Worm (Caenorhabditis elegans): ENCODE results near the gene sul-3.

Gene sul-3

ce11 chrX:7782389-7782788, 51.6 kb downstream of the sul-3 start, which contains the start of gene ZK154.4 (continued):
- TF ChIP-seq elt-2 (tag; optimal IDR thresholded peaks at IDR 0.05) (peak; percentile 8), ets-5 (GFP tag; IDR thresholded peaks at IDR 0.05) (no peak), lsy-2 (tag; optimal IDR thresholded peaks at IDR 0.05) (peak; percentile 42 to 73), sptf-1 (tag; optimal IDR thresholded peaks at IDR 0.05) (no peak), dpl-1 (GFP tag; optimal IDR thresholded peaks at IDR 0.05) (peak in 2 of 3 experiments; percentile 37 to 43), ceh-88 (GFP tag; IDR thresholded peaks at IDR 0.05) (no peak), mdl-1 (tag; optimal IDR thresholded peaks at IDR 0.05) (peak in 1 of 2 experiments; percentile 56), rnt-1 (tag; optimal IDR thresholded peaks at IDR 0.05) (peak; percentile 69)

ce11 chrX:7781827-7782226, 52.2 kb downstream of the sul-3 start:
- TF ChIP-seq ceh-82 (tag; optimal IDR thresholded peaks at IDR 0.05): no peak
- no peak for TF ChIP-seq C16A3.4 (tag; optimal IDR thresholded peaks at IDR 0.05)
- TF ChIP-seq unc-30 (tag; optimal IDR thresholded peaks at IDR 0.05): no peak
- no peak for TF ChIP-seq swsn-7 (tag; optimal IDR thresholded peaks at IDR 0.05)
- no peak for TF ChIP-seq pag-3 (tag; optimal IDR thresholded peaks at IDR 0.05; ENCODE audit: borderline replicate concordance, insufficient read depth)
- no peak for TF ChIP-seq ceh-8 (GFP tag; optimal IDR thresholded peaks at IDR 0.05)
- no peak for TF ChIP-seq ceh-88 (GFP tag; IDR thresholded peaks at IDR 0.05)
- no peak for TF ChIP-seq pqm-1 (tag; optimal IDR thresholded peaks at IDR 0.05)
- no peak for TF ChIP-seq isw-1 (GFP tag; IDR thresholded peaks at IDR 0.05)
- no peak for TF ChIP-seq mef-2 (tag; optimal IDR thresholded peaks at IDR 0.05)
- no peak for TF ChIP-seq zip-4 (GFP tag; optimal IDR thresholded peaks at IDR 0.05)
- TF ChIP-seq ceh-63 (GFP tag; optimal IDR thresholded peaks at IDR 0.05): no peak
- TF ChIP-seq nhr-12 (tag; optimal IDR thresholded peaks at IDR 0.05): no peak
- TF ChIP-seq ceh-90 (tag; optimal IDR thresholded peaks at IDR 0.05): no peak
- no peak for TF ChIP-seq nhr-77 (tag; optimal IDR thresholded peaks at IDR 0.05)

- TF ChIP-seq nhr-12 (tag; optimal IDR thresholded peaks at IDR 0.05) (no peak), lin-14 (GFP tag; optimal IDR thresholded peaks at IDR 0.05) (no peak), aha-1 (tag; optimal IDR thresholded peaks at IDR 0.05) (no peak)
Measured at ce11 chrX:7779527-7780033, 54.4 kb downstream of the sul-3 start, which contains the start of gene ZK154.1. Gene ZK154.1, plus strand, starts transcription at chrX:7779577.

- TF ChIP-seq nhr-71 (tag; optimal IDR thresholded peaks at IDR 0.05) (no peak), efl-1 (optimal IDR thresholded peaks at IDR 0.05) (no peak), efl-1 (GFP tag; optimal IDR thresholded peaks at IDR 0.05 in 1 of 2) (peak in 1 of 2 experiments; percentile 59), lin-14 (GFP tag; optimal IDR thresholded peaks at IDR 0.05) (peak; percentile 4), elt-3 (tag; optimal IDR thresholded peaks at IDR 0.05) (peak in 1 of 6 experiments; percentile 17), grh-1 (GFP tag; IDR thresholded peaks at IDR 0.05) (peak; percentile 27; the same call in 1 of the 2 replicates), ets-5 (GFP tag; IDR thresholded peaks at IDR 0.05) (no peak), rnt-1 (tag; optimal IDR thresholded peaks at IDR 0.05) (no peak), blmp-1 (tag; optimal IDR thresholded peaks at IDR 0.05) (peak; percentile 88)
Measured at ce11 chrX:7778786-7779185, 55.2 kb downstream of the sul-3 start.
